Worm (Caenorhabditis elegans) whole organism, L1 larva: ENCODE results near the gene C45G9.14.

Source experiments
- C04F5.9 ChIP-seq: sonication (generic microtip); optimal IDR thresholded peaks from 2 replicates; lab custom pipeline; 2016; ENCODE audit warnings: missing genetic modification characterization, missing compliant biosample characterization
- alr-1 ChIP-seq: fragments of 200-800 bp; sonication (Bioruptor generic); optimal IDR thresholded peaks from 2 replicates; lab custom pipeline; 2018; ENCODE audit warnings: borderline replicate concordance, mild to moderate bottlenecking, missing genetic modification characterization, missing compliant biosample characterization
- aly-2 ChIP-seq: fragments of 150-350 bp; optimal IDR thresholded peaks from 2 replicates; lab custom pipeline; 2014; ENCODE audit warnings: missing biosample characterization, missing genetic modification characterization
- ceh-82 ChIP-seq, 3 experiments: fragments of 150-350 bp in 1 of 3; sonication (generic microtip) in 2 of 3; optimal IDR thresholded peaks; 2 replicates each; lab custom pipeline; 2014 to 2017; ENCODE audit warnings: missing biosample characterization in 3 of 3, missing genetic modification characterization in 3 of 3
- ces-1 ChIP-seq: fragments of 150-350 bp; optimal IDR thresholded peaks from 2 replicates; lab custom pipeline; 2014; ENCODE audit warnings: missing biosample characterization, missing genetic modification reagents, missing genetic modification characterization
- dpl-1 ChIP-seq, 3 experiments: fragments of 150-350 bp in 2 of 3; sonication (generic microtip) in 1 of 3; optimal IDR thresholded peaks; 2 replicates each; lab custom pipeline; 2014 to 2017; ENCODE audit warnings: missing biosample characterization in 3 of 3, missing genetic modification characterization in 3 of 3, missing genetic modification reagents in 3 of 3
- dsc-1 ChIP-seq: sonication (generic microtip); optimal IDR thresholded peaks from 2 replicates; lab custom pipeline; 2016; ENCODE audit warnings: mild to moderate bottlenecking, missing genetic modification characterization, missing compliant biosample characterization
- efl-1 ChIP-seq, 4 experiments: fragments of 150-350 bp; optimal IDR thresholded peaks in 3 of 4; peaks in 1 of 4; 1 replicate in 1 of 4; 2 replicates in 3 of 4; lab custom pipeline; 2014; ENCODE audit warnings: missing biosample characterization in 2 of 4, missing genetic modification characterization in 2 of 4, missing genetic modification reagents in 2 of 4
- egl-13 ChIP-seq: sonication (generic microtip); optimal IDR thresholded peaks from 2 replicates; lab custom pipeline; 2016; ENCODE audit warnings: missing genotype, missing genetic modification reagents, missing genetic modification characterization, missing compliant biosample characterization
- elt-3 ChIP-seq, 6 experiments: fragments of 150-350 bp in 1 of 6; sonication (generic microtip); optimal IDR thresholded peaks; 2 replicates each; lab custom pipeline; 2017 to 2018; ENCODE audit warnings: missing biosample characterization in 6 of 6, missing genetic modification characterization in 6 of 6, inconsistent platforms in 1 of 6
- ets-5 ChIP-seq: fragments of 200-800 bp; sonication (Bioruptor generic); IDR thresholded peaks from 2 replicates; pipeline ENCODE4 v1.3.6; 2022; ENCODE audit warnings: missing genetic modification characterization, missing compliant biosample characterization
- fkh-10 ChIP-seq: sonication (generic microtip); optimal IDR thresholded peaks from 2 replicates; lab custom pipeline; 2017; ENCODE audit warnings: missing biosample characterization, missing genetic modification reagents, missing genetic modification characterization
- fkh-4 ChIP-seq: sonication (generic microtip); optimal IDR thresholded peaks from 2 replicates; lab custom pipeline; 2016; ENCODE audit warnings: missing compliant biosample characterization, missing genetic modification characterization, borderline replicate concordance
- fkh-8 ChIP-seq: sonication (generic microtip); optimal IDR thresholded peaks from 2 replicates; lab custom pipeline; 2016; ENCODE audit warnings: mild to moderate bottlenecking, missing genetic modification characterization, missing compliant biosample characterization
- fos-1 ChIP-seq: fragments of 150-350 bp; optimal IDR thresholded peaks from 2 replicates; lab custom pipeline; 2014; ENCODE audit warnings: missing biosample characterization, missing genetic modification characterization
- grh-1 ChIP-seq: fragments of 200-800 bp; sonication (Bioruptor generic); IDR thresholded peaks from 2 replicates; pipeline ENCODE4 v1.3.6; 2022; ENCODE audit warnings: missing genetic modification reagents, missing genetic modification characterization, missing compliant biosample characterization
- jun-1 ChIP-seq: fragments of 150-350 bp; optimal IDR thresholded peaks from 2 replicates; lab custom pipeline; 2014; ENCODE audit warnings: missing biosample characterization, missing genetic modification reagents, missing genetic modification characterization
- lin-13 ChIP-seq: fragments of 150-350 bp; optimal IDR thresholded peaks from 2 replicates; lab custom pipeline; 2014; ENCODE audit warnings: missing biosample characterization, missing genetic modification reagents, missing genetic modification characterization
- lin-14 ChIP-seq: fragments of 200-800 bp; sonication (Bioruptor generic); optimal IDR thresholded peaks from 2 replicates; lab custom pipeline; 2018; ENCODE audit warnings: mild to moderate bottlenecking, missing genetic modification characterization, moderate library complexity, missing compliant biosample characterization
- lin-15B ChIP-seq: fragments of 150-350 bp; sonication (generic microtip); optimal IDR thresholded peaks from 3 replicates; lab custom pipeline; 2014; ENCODE audit warnings: missing biosample characterization, missing genetic modification characterization
- lir-3 ChIP-seq: sonication (generic microtip); optimal IDR thresholded peaks from 2 replicates; lab custom pipeline; 2016; ENCODE audit warnings: mild to moderate bottlenecking, missing genetic modification characterization, moderate library complexity, missing compliant biosample characterization; ENCODE audit not compliant: poor library complexity
- lsy-2 ChIP-seq, 2 experiments: fragments of 150-350 bp; optimal IDR thresholded peaks; 2 replicates each; lab custom pipeline; 2014; ENCODE audit warnings: missing biosample characterization in 2 of 2, missing genetic modification characterization in 2 of 2
- nhr-11 ChIP-seq: fragments of 150-350 bp; optimal IDR thresholded peaks from 2 replicates; lab custom pipeline; 2014; ENCODE audit warnings: missing biosample characterization, missing genetic modification characterization
- nhr-12 ChIP-seq: sonication (generic microtip); optimal IDR thresholded peaks from 2 replicates; lab custom pipeline; 2017; ENCODE audit warnings: missing biosample characterization, missing genetic modification characterization
- nhr-19 ChIP-seq: fragments of 200-800 bp; sonication (Bioruptor generic); conservative IDR thresholded peaks from 2 replicates; pipeline ENCODE4 v1.3.6; 2022; ENCODE audit warnings: missing genetic modification characterization, missing compliant biosample characterization
- nhr-20 ChIP-seq: sonication (generic microtip); optimal IDR thresholded peaks from 2 replicates; lab custom pipeline; 2016; ENCODE audit warnings: mild to moderate bottlenecking, missing genetic modification characterization, missing compliant biosample characterization
- nhr-47 ChIP-seq: sonication (generic microtip); optimal IDR thresholded peaks from 2 replicates; lab custom pipeline; 2016; ENCODE audit warnings: mild to moderate bottlenecking, missing genetic modification characterization, moderate library complexity, missing compliant biosample characterization
- nhr-71 ChIP-seq: sonication (generic microtip); optimal IDR thresholded peaks from 2 replicates; lab custom pipeline; 2016; ENCODE audit warnings: mild to moderate bottlenecking, missing genetic modification characterization, moderate library complexity, missing compliant biosample characterization
- nhr-77 ChIP-seq: fragments of 150-350 bp; optimal IDR thresholded peaks from 2 replicates; lab custom pipeline; 2014; ENCODE audit warnings: missing biosample characterization, missing genetic modification characterization
- nhr-85 ChIP-seq: sonication (generic microtip); peaks from one replicate; lab custom pipeline; 2016; ENCODE audit warnings: missing genetic modification characterization, inconsistent platforms, missing compliant biosample characterization
- nhr-90 ChIP-seq: sonication (generic microtip); optimal IDR thresholded peaks from 2 replicates; lab custom pipeline; 2016; ENCODE audit warnings: mild to moderate bottlenecking, missing genetic modification characterization, missing compliant biosample characterization; ENCODE audit not compliant: poor library complexity
- pag-3 ChIP-seq: sonication (generic microtip); optimal IDR thresholded peaks from 2 replicates; lab custom pipeline; 2017; ENCODE audit warnings: missing genetic modification characterization, mild to moderate bottlenecking, missing compliant biosample characterization, antibody characterized with exemption, borderline replicate concordance; ENCODE audit not compliant: insufficient read depth
- pax-3 ChIP-seq: fragments of 200-800 bp; sonication (Bioruptor generic); optimal IDR thresholded peaks from 2 replicates; lab custom pipeline; 2018; ENCODE audit warnings: mild to moderate bottlenecking, missing genetic modification characterization, moderate library complexity, missing compliant biosample characterization
- rnt-1 ChIP-seq: sonication (generic microtip); optimal IDR thresholded peaks from 2 replicates; lab custom pipeline; 2016; ENCODE audit warnings: mild to moderate bottlenecking, missing genetic modification characterization, moderate library complexity, missing compliant biosample characterization
- skn-1 ChIP-seq: fragments of 150-350 bp; optimal IDR thresholded peaks from 2 replicates; lab custom pipeline; 2014; ENCODE audit warnings: missing biosample characterization, missing genetic modification characterization
- snpc-4 ChIP-seq: fragments of 150-350 bp; optimal IDR thresholded peaks from 2 replicates; lab custom pipeline; 2014; ENCODE audit warnings: missing biosample characterization, missing genetic modification characterization
- snu-23 ChIP-seq: sonication (generic microtip); optimal IDR thresholded peaks from 2 replicates; lab custom pipeline; 2016; ENCODE audit warnings: missing genetic modification characterization, missing compliant biosample characterization
- sptf-1 ChIP-seq: fragments of 150-350 bp; optimal IDR thresholded peaks from 2 replicates; lab custom pipeline; 2014; ENCODE audit warnings: missing biosample characterization, missing genetic modification characterization
- tbx-2 ChIP-seq: sonication (generic microtip); optimal IDR thresholded peaks from 2 replicates; lab custom pipeline; 2016; ENCODE audit warnings: missing genetic modification characterization, missing compliant biosample characterization
- unc-130 ChIP-seq: fragments of 150-350 bp; optimal IDR thresholded peaks from 2 replicates; lab custom pipeline; 2017; ENCODE audit warnings: missing biosample characterization, missing genetic modification characterization, inconsistent platforms
- vab-15 ChIP-seq: sonication (generic microtip); optimal IDR thresholded peaks from 2 replicates; lab custom pipeline; 2017; ENCODE audit warnings: missing genotype, mild to moderate bottlenecking, missing genetic modification characterization, missing compliant biosample characterization
- zag-1 ChIP-seq: fragments of 150-350 bp; optimal IDR thresholded peaks from 2 replicates; lab custom pipeline; 2014; ENCODE audit warnings: missing biosample characterization, missing genetic modification characterization
- ztf-4 ChIP-seq: fragments of 150-350 bp; optimal IDR thresholded peaks from 2 replicates; lab custom pipeline; 2014; ENCODE audit warnings: missing biosample characterization, missing genetic modification characterization

The C45G9.14 gene

DNA sequence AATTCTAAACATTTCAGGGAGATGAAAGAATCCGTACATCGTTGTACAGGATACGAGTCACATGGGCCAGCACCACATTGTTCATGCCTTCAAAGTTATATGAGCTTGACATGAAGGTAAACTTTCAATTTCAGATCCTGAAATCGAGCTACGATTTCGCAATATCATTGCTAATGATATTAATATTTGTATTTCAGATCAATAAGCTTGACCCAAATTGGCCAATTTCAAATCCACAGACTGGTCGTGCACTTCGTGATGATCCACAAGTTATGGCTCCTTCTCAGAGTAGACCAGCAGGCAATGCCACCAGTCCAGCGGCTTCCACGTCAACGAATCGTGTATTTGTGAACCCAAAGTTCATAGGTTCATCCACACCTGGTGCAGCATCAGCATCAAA is 18.4 kb upstream of the C45G9.14 start:
- TF ChIP-seq lin-15B (tag; lab: Kevin White, UChicago) (no peak), nhr-20 (tag; lab: Kevin White, UChicago) (no peak), nhr-11 (tag; lab: Kevin White, UChicago) (no peak), nhr-47 (tag; lab: Kevin White, UChicago) (no peak), nhr-19 (GFP tag; lab: Robert Waterston, UW) (no peak), vab-15 (tag; lab: Kevin White, UChicago) (no peak), efl-1 (optimal IDR thresholded peaks at IDR 0.05; lab: Kevin White, UChicago) (no peak), efl-1 (GFP tag; optimal IDR thresholded peaks at IDR 0.05 in 1 of 2; lab: Kevin White, UChicago) (no peak), aly-2 (tag; lab: Kevin White, UChicago) (no peak), C04F5.9 (tag; lab: Kevin White, UChicago) (no peak), lsy-2 (tag; optimal IDR thresholded peaks at IDR 0.05; lab: Kevin White, UChicago) (no peak), fkh-4 (tag; lab: Kevin White, UChicago) (no peak), nhr-77 (tag; lab: Kevin White, UChicago) (no peak), unc-130 (no peak)

DNA sequence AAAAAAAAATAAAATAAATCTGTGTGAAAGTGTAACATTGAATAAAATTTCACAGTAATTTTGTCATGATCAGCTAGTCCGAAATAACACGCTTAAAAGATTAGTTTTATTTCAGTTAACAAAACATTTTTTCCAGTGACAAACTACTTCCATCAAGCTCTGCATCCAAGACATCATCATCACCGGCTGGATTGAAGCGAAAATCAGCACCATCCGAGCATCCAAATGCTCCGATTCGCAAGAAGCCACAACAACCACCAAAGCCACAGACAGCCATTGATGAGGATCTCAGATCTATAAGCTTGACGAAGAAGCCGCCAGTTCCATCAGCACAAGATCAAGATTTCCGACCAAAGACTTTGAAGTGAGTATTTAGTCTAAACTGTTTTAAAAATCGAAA is 17.6 kb upstream of the C45G9.14 start:
- TF ChIP-seq ets-5 = no peak

DNA sequence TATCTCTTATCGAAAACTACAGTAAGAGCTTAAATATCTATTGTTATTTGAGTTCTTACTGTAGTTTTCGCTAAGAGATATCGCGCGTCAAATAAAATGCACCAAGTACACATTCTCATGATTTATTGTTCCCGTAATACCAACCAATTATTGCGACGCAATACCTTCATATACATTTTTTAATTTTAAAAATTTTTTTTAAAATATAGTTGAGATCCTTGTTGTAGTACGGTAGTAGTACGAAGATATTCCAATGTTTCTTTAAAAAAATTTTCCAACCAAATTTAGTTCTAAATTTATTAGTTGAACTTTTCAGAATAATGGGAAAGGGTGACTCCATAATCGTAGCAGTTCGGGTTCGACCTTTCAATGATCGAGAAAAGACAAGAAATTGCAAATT is 14.2 kb upstream of the C45G9.14 start, which contains the start of gene klp-6:
Gene klp-6 (plus strand): TSS at position 301 of the 400 bp plus-strand sequence.
- no peak for TF ChIP-seq dpl-1 (GFP tag; optimal IDR thresholded peaks at IDR 0.05; lab: Kevin White, UChicago)
- TF ChIP-seq snu-23 (GFP tag; lab: Kevin White, UChicago) = no peak
- TF ChIP-seq ceh-82 (tag; optimal IDR thresholded peaks at IDR 0.05; lab: Kevin White, UChicago) = no peak
- no peak for TF ChIP-seq zag-1
- no peak for TF ChIP-seq pag-3 (tag; lab: Kevin White, UChicago)
- no peak for TF ChIP-seq sptf-1 (tag; lab: Kevin White, UChicago)
- no peak for TF ChIP-seq nhr-85
- TF ChIP-seq nhr-12 (tag; lab: Kevin White, UChicago) = no peak
- no peak for TF ChIP-seq lin-15B (tag; lab: Kevin White, UChicago)
- no peak for TF ChIP-seq fkh-10 (GFP tag; lab: Kevin White, UChicago)
- no peak for TF ChIP-seq skn-1
- TF ChIP-seq egl-13 (tag; lab: Kevin White, UChicago) = no peak
- no peak for TF ChIP-seq efl-1 (optimal IDR thresholded peaks at IDR 0.05; lab: Kevin White, UChicago)
- TF ChIP-seq efl-1 (GFP tag; optimal IDR thresholded peaks at IDR 0.05 in 1 of 2; lab: Kevin White, UChicago) = no peak
- TF ChIP-seq alr-1 (tag; lab: Kevin White, UChicago) = no peak
- TF ChIP-seq ces-1 (GFP tag; lab: Kevin White, UChicago) = no peak
- TF ChIP-seq dsc-1 (tag; lab: Kevin White, UChicago) = no peak
- no peak for TF ChIP-seq ztf-4 (tag; lab: Kevin White, UChicago)
- no peak for TF ChIP-seq nhr-90 (tag; lab: Kevin White, UChicago)
- no peak for TF ChIP-seq lin-13
- TF ChIP-seq, all 84 proteins: peak for 0

DNA sequence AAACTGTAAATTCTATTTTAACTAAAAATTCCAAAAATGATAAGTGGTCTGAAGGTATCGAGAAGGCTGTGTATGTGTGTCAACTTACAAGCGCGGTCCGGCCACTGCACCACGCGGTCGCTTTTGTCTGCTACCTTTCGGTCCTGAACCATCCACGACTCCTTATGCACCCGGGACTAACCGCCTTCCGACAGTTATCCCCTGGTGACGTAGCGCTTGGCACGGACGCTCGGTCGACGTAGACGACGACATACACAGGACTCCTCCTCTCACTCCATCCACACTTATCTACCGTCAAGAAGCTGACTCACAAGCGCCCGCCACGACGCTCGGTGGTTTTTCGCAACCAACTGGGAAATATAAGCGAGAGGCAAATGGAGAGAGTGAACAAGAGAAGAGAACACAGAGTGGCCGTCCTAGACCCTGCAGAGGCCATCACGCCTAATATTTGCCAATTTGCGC is 13.4 kb upstream of the C45G9.14 start:
- TF ChIP-seq lin-14 (GFP tag; lab: Kevin White, UChicago) (peak; percentile 78), snpc-4 (tag; lab: Kevin White, UChicago) (peak; percentile 25), nhr-47 (tag; lab: Kevin White, UChicago) (peak; percentile 89), tbx-2 (tag; lab: Kevin White, UChicago) (peak; percentile 71), jun-1 (tag; lab: Kevin White, UChicago) (peak; percentile 77), rnt-1 (tag; lab: Kevin White, UChicago) (peak; percentile 58), ztf-4 (tag; lab: Kevin White, UChicago) (peak; percentile 28), aly-2 (tag; lab: Kevin White, UChicago) (peak; percentile 64), nhr-71 (tag; lab: Kevin White, UChicago) (peak; percentile 81), lir-3 (tag; lab: Kevin White, UChicago) (peak; percentile 55), nhr-90 (tag; lab: Kevin White, UChicago) (peak; percentile 86), nhr-19 (GFP tag; lab: Robert Waterston, UW) (peak; percentile 84), elt-3 (tag; optimal IDR thresholded peaks at IDR 0.05; lab: Kevin White, UChicago) (peak in 1 of 6 experiments; percentile 16), nhr-77 (tag; lab: Kevin White, UChicago) (peak; percentile 67), lin-13 (peak; percentile 22), fos-1 (tag; lab: Kevin White, UChicago) (peak; percentile 41), pax-3 (tag; lab: Kevin White, UChicago) (peak; percentile 78), nhr-20 (tag; lab: Kevin White, UChicago) (peak; percentile 67), fkh-8 (tag; lab: Kevin White, UChicago) (peak; percentile 69), grh-1 (GFP tag; lab: Robert Waterston, UW) (0 out of 2 replicates have a peak, but pooled peaks have one; percentile 35), efl-1 (optimal IDR thresholded peaks at IDR 0.05; lab: Kevin White, UChicago) (peak; percentile 46 to 47), efl-1 (GFP tag; optimal IDR thresholded peaks at IDR 0.05 in 1 of 2; lab: Kevin White, UChicago) (peak; percentile 29 to 95), dpl-1 (GFP tag; optimal IDR thresholded peaks at IDR 0.05; lab: Kevin White, UChicago) (peak; percentile 15 to 29 (median 28)), fkh-4 (tag; lab: Kevin White, UChicago) (peak; percentile 8)
